Worm (Caenorhabditis elegans) whole organism, midembryonic: ENCODE measurements around the gene F17C11.6.

Source experiments
- T22C8.4 ChIP-seq: fragments of 200-800 bp; sonication (Bioruptor generic); IDR thresholded peaks from 2 replicates; pipeline ENCODE4 v1.3.6; 2022; ENCODE audit warnings: missing genetic modification characterization, missing compliant biosample characterization
- cog-1 ChIP-seq: sonication (generic microtip); optimal IDR thresholded peaks from 2 replicates; lab custom pipeline; 2016; ENCODE audit warnings: missing genetic modification characterization, missing compliant biosample characterization
- flt-1 ChIP-seq: fragments of 200-800 bp; sonication (Bioruptor generic); IDR thresholded peaks from 2 replicates; pipeline ENCODE4 v1.3.6; 2022; ENCODE audit warnings: missing genetic modification characterization, missing compliant biosample characterization
- klf-2 ChIP-seq: fragments of 200-800 bp; sonication (Bioruptor generic); conservative IDR thresholded peaks from 2 replicates; pipeline ENCODE4 v1.3.6; 2022; ENCODE audit warnings: missing genetic modification reagents, missing genetic modification characterization, missing compliant biosample characterization
- ref-1 ChIP-seq: fragments of 200-800 bp; sonication (Bioruptor generic); conservative IDR thresholded peaks from 2 replicates; pipeline ENCODE4 v1.3.6; 2022; ENCODE audit warnings: missing genetic modification reagents, missing genetic modification characterization, missing compliant biosample characterization

- TF ChIP-seq cog-1 (tag; lab: Kevin White, UChicago) (no peak), flt-1 (no peak), ref-1 (GFP tag; lab: Robert Waterston, UW) (no peak), klf-2 (GFP tag; lab: Robert Waterston, UW) (no peak), T22C8.4 (GFP tag; lab: Robert Waterston, UW) (no peak)
Measured at ce11 chrV:10915922-10916321, 39.0 kb upstream of the F17C11.6 start.
